Fruit fly (Drosophila melanogaster): ENCODE results near the gene GMF.

GMF gene

DNA sequence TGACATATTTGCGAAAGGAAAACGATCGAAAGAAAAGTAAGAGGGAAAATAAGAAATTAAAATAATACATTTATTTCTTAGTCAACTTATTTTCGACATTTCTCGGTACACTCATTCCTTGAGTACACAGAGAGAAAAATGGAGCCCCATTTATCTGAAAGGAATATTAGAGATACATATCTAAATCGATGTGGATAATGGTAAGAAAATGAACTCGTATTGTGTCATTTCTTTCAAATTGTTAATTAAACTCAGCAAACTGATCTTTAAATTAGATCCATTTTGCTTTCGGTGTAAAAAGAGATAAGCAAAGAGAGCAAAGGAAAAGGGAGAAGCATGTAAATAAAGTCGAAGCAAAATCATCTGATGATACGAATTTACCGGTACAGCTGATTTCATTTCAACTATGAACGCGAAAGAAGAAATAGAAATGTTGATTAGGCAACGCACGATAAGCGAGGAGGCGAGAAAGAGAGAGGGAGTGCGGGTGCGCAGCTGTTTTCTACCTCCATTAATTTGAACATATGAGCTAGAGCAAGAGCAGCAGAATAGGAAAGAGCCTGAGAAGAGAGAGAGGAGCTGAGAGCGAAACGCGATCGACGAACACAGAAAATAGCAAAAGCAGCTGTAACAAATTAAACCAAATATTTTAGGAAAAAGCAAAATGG lies 16.9 kb downstream of the GMF start (continued):
- TF ChIP-seq CG10979 (tag; optimal IDR thresholded peaks at IDR 0.05), result peak; percentile 90
- no peak for TF ChIP-seq CG10321 (GFP tag; IDR thresholded peaks at IDR 0.05)
- peak; percentile 63 for TF ChIP-seq TFAM (GFP tag; optimal IDR thresholded peaks at IDR 0.05)
- peak; percentile 48 for TF ChIP-seq mirr (GFP tag; optimal IDR thresholded peaks at IDR 0.05)
- TF ChIP-seq zfh2 (GFP tag; optimal IDR thresholded peaks at IDR 0.05), result peak; percentile 85
- peak; percentile 84 for TF ChIP-seq CG8388 (GFP tag; optimal IDR thresholded peaks at IDR 0.05)
- no peak for TF ChIP-seq h (optimal IDR thresholded peaks at IDR 0.05)
- TF ChIP-seq CG2712 (tag; optimal IDR thresholded peaks at IDR 0.05), result peak; percentile 93
- TF ChIP-seq CG8478 (optimal IDR thresholded peaks at IDR 0.05), result no peak
- no peak for TF ChIP-seq crol (GFP tag; IDR thresholded peaks at IDR 0.05)
- TF ChIP-seq CG4707 (GFP tag; optimal IDR thresholded peaks at IDR 0.05), result peak; percentile 71
- peak; percentile 79 for TF ChIP-seq CG14710 (tag; optimal IDR thresholded peaks at IDR 0.05)
- no peak for TF ChIP-seq CG34422 (GFP tag; IDR thresholded peaks at IDR 0.05)
- no peak for TF ChIP-seq gfzf (GFP tag; optimal IDR thresholded peaks at IDR 0.05)
- no peak for TF ChIP-seq Nf-YC (tag; optimal IDR thresholded peaks at IDR 0.05)
- no peak for TF ChIP-seq Nf-YA (GFP tag; IDR thresholded peaks at IDR 0.05)
- no peak for TF ChIP-seq kni (GFP tag; optimal IDR thresholded peaks at IDR 0.05)
- no peak for TF ChIP-seq tna (GFP tag; IDR thresholded peaks at IDR 0.05; ENCODE audit: partially characterized antibody)
- TF ChIP-seq disco-r (GFP tag; optimal IDR thresholded peaks at IDR 0.05), result peak; percentile 70
- peak; percentile 91 for TF ChIP-seq mam (GFP tag; optimal IDR thresholded peaks at IDR 0.05)
- TF ChIP-seq cas (GFP tag; IDR thresholded peaks at IDR 0.05), result no peak
- no peak for TF ChIP-seq Poxn (GFP tag; IDR thresholded peaks at IDR 0.05)
- peak; percentile 89 for TF ChIP-seq CG17829 (tag; optimal IDR thresholded peaks at IDR 0.05)
- peak; percentile 93 for TF ChIP-seq CG7786 (GFP tag; optimal IDR thresholded peaks at IDR 0.05)
- TF ChIP-seq CG17328 (GFP tag; IDR thresholded peaks at IDR 0.05), result no peak
- peak; percentile 82 for TF ChIP-seq salm (tag; optimal IDR thresholded peaks at IDR 0.05)
- peak; percentile 21 for TF ChIP-seq ash1 (GFP tag; optimal IDR thresholded peaks at IDR 0.05)
- peak; percentile 78 for TF ChIP-seq lbe (GFP tag; optimal IDR thresholded peaks at IDR 0.05)
- peak; percentile 78 for TF ChIP-seq CG13775 (GFP tag; optimal IDR thresholded peaks at IDR 0.05)
- TF ChIP-seq ken (GFP tag; IDR thresholded peaks at IDR 0.05), result no peak
- no peak for TF ChIP-seq NFAT (GFP tag; IDR thresholded peaks at IDR 0.05)
- no peak for TF ChIP-seq HLH4C (GFP tag; IDR thresholded peaks at IDR 0.05; ENCODE audit: partially characterized antibody)
- peak; percentile 38 for TF ChIP-seq da (GFP tag; optimal IDR thresholded peaks at IDR 0.05)
- peak; percentile 15 for TF ChIP-seq ab (GFP tag; optimal IDR thresholded peaks at IDR 0.05)
- no peak for TF ChIP-seq al (GFP tag; IDR thresholded peaks at IDR 0.05)
- TF ChIP-seq kay (GFP tag; optimal IDR thresholded peaks at IDR 0.05), result peak; percentile 83
- no peak for TF ChIP-seq abd-A (tag; optimal IDR thresholded peaks at IDR 0.05)
- TF ChIP-seq Gsc (GFP tag; IDR thresholded peaks at IDR 0.05), result no peak
- peak; percentile 87 for TF ChIP-seq her (GFP tag; optimal IDR thresholded peaks at IDR 0.05)
- TF ChIP-seq Taf1 (GFP tag; IDR thresholded peaks at IDR 0.05), result no peak
- peak; percentile 86 for TF ChIP-seq CG13624 (GFP tag; optimal IDR thresholded peaks at IDR 0.05)
- TF ChIP-seq CrebB (tag; optimal IDR thresholded peaks at IDR 0.05), result peak; percentile 73
- no peak for TF ChIP-seq vnd (GFP tag; IDR thresholded peaks at IDR 0.05; ENCODE audit: partially characterized antibody)
- no peak for TF ChIP-seq Dll (GFP tag; IDR thresholded peaks at IDR 0.05; ENCODE audit: partially characterized antibody)
- TF ChIP-seq CG14050 (GFP tag; IDR thresholded peaks at IDR 0.05), result no peak
- TF ChIP-seq jumu (GFP tag; optimal IDR thresholded peaks at IDR 0.05), result peak; percentile 72
- TF ChIP-seq ems (GFP tag; optimal IDR thresholded peaks at IDR 0.05), result peak; percentile 84
- TF ChIP-seq Six4 (GFP tag; optimal IDR thresholded peaks at IDR 0.05), result peak; percentile 91
- TF ChIP-seq CG7839 (tag; optimal IDR thresholded peaks at IDR 0.05), result peak; percentile 92
- peak; percentile 58 for TF ChIP-seq Vsx1 (GFP tag; optimal IDR thresholded peaks at IDR 0.05)
- peak; percentile 28 for TF ChIP-seq MESR4 (GFP tag; optimal IDR thresholded peaks at IDR 0.05)

Data from whole organism, embryonic.